Worm (Caenorhabditis elegans) whole organism, young adult: ENCODE results near the gene lido-11.

Experiments
- F22D6.2 ChIP-seq: sonication (generic microtip); optimal IDR thresholded peaks from 2 replicates; lab custom pipeline; 2016; ENCODE audit warnings: mild to moderate bottlenecking, missing genetic modification characterization, missing compliant biosample characterization
- F23B12.7 ChIP-seq: sonication (generic microtip); optimal IDR thresholded peaks from 2 replicates; lab custom pipeline; 2017; ENCODE audit warnings: missing genetic modification characterization, mild to moderate bottlenecking, missing compliant biosample characterization, antibody characterized with exemption, moderate library complexity; ENCODE audit not compliant: insufficient read depth
- F37B4.10 ChIP-seq: fragments of 200-800 bp; sonication (Bioruptor generic); IDR thresholded peaks from 2 replicates; pipeline ENCODE4 v1.3.6; 2022; ENCODE audit warnings: missing genetic modification characterization, missing compliant biosample characterization
- T07F8.4 ChIP-seq: sonication (generic microtip); optimal IDR thresholded peaks from 2 replicates; lab custom pipeline; 2016; ENCODE audit warnings: mild to moderate bottlenecking, missing genetic modification characterization, moderate library complexity, missing compliant biosample characterization
- attf-6 ChIP-seq: fragments of 200-800 bp; sonication (Bioruptor generic); IDR thresholded peaks from 2 replicates; pipeline ENCODE4 v1.3.6; 2022; ENCODE audit warnings: missing genetic modification reagents, missing genetic modification characterization, missing compliant biosample characterization
- bed-1 ChIP-seq: fragments of 200-800 bp; sonication (Bioruptor generic); IDR thresholded peaks from 2 replicates; pipeline ENCODE4 v1.3.6; 2022; ENCODE audit warnings: missing genetic modification reagents, missing genetic modification characterization, missing compliant biosample characterization
- chd-7 ChIP-seq: sonication (generic microtip); optimal IDR thresholded peaks from 2 replicates; lab custom pipeline; 2016; ENCODE audit warnings: mild to moderate bottlenecking, missing genetic modification characterization, moderate library complexity, missing compliant biosample characterization
- dox-1 ChIP-seq: fragments of 200-800 bp; sonication (Bioruptor generic); IDR thresholded peaks from 2 replicates; pipeline ENCODE4 v1.3.6; 2022; ENCODE audit warnings: missing genetic modification reagents, missing genetic modification characterization, missing compliant biosample characterization
- egl-44 ChIP-seq: fragments of 200-800 bp; sonication (Bioruptor generic); IDR thresholded peaks from 2 replicates; pipeline ENCODE4 v1.3.6; 2022; ENCODE audit warnings: missing genetic modification reagents, missing genetic modification characterization, missing compliant biosample characterization
- egrh-3 ChIP-seq: fragments of 200-800 bp; sonication (Bioruptor generic); IDR thresholded peaks from 2 replicates; pipeline ENCODE4 v1.3.6; 2022; ENCODE audit warnings: missing genetic modification reagents, missing genetic modification characterization, missing compliant biosample characterization
- hlh-26 ChIP-seq: fragments of 200-800 bp; sonication (Bioruptor generic); conservative IDR thresholded peaks from 2 replicates; pipeline ENCODE4 v1.3.6; 2022; ENCODE audit warnings: missing genetic modification reagents, missing genetic modification characterization, missing compliant biosample characterization
- hmg-1.2 ChIP-seq: fragments of 200-800 bp; sonication (Bioruptor generic); IDR thresholded peaks from 2 replicates; pipeline ENCODE4 v1.3.6; 2022; ENCODE audit warnings: missing genetic modification reagents, missing genetic modification characterization, missing compliant biosample characterization
- hmg-20 ChIP-seq: fragments of 200-800 bp; sonication (Bioruptor generic); IDR thresholded peaks from 2 replicates; pipeline ENCODE4 v1.3.6; 2022; ENCODE audit warnings: missing genetic modification reagents, missing genetic modification characterization, missing compliant biosample characterization
- lin-26 ChIP-seq: fragments of 200-800 bp; sonication (Bioruptor generic); IDR thresholded peaks from 2 replicates; pipeline ENCODE4 v1.3.6; 2022; ENCODE audit warnings: missing genetic modification reagents, missing genetic modification characterization, missing compliant biosample characterization
- madf-10 ChIP-seq: sonication (generic microtip); optimal IDR thresholded peaks from 2 replicates; lab custom pipeline; 2016; ENCODE audit warnings: mild to moderate bottlenecking, missing genetic modification characterization, missing compliant biosample characterization
- madf-3 ChIP-seq: fragments of 200-800 bp; sonication (Bioruptor generic); IDR thresholded peaks from 2 replicates; pipeline ENCODE4 v1.3.6; 2022; ENCODE audit warnings: missing genetic modification reagents, missing genetic modification characterization, missing compliant biosample characterization
- madf-6 ChIP-seq: fragments of 200-800 bp; sonication (Bioruptor generic); IDR thresholded peaks from 2 replicates; pipeline ENCODE4 v1.3.6; 2022; ENCODE audit warnings: missing genetic modification reagents, missing genetic modification characterization, missing compliant biosample characterization
- mcd-1 ChIP-seq: fragments of 200-800 bp; sonication (Bioruptor generic); IDR thresholded peaks from 2 replicates; pipeline ENCODE4 v1.3.6; 2022; ENCODE audit warnings: missing genetic modification reagents, missing genetic modification characterization, missing compliant biosample characterization
- mes-4 ChIP-seq: sonication (generic microtip); optimal IDR thresholded peaks from 2 replicates; lab custom pipeline; 2016; ENCODE audit warnings: missing genotype, missing genetic modification characterization, missing compliant biosample characterization
- nfyb-1 ChIP-seq: fragments of 200-800 bp; sonication (Bioruptor generic); IDR thresholded peaks from 2 replicates; pipeline ENCODE4 v1.3.6; 2022; ENCODE audit warnings: missing genetic modification reagents, missing genetic modification characterization, missing compliant biosample characterization
- nhr-179 ChIP-seq: sonication (generic microtip); optimal IDR thresholded peaks from 2 replicates; lab custom pipeline; 2016; ENCODE audit warnings: mild to moderate bottlenecking, missing genetic modification characterization, missing compliant biosample characterization
- nhr-27 ChIP-seq: fragments of 200-800 bp; sonication (Bioruptor generic); optimal IDR thresholded peaks from 2 replicates; lab custom pipeline; 2018; ENCODE audit warnings: mild to moderate bottlenecking, missing genetic modification characterization, moderate library complexity, missing compliant biosample characterization
- pbrm-1 ChIP-seq: fragments of 200-800 bp; sonication (Bioruptor generic); IDR thresholded peaks from 2 replicates; pipeline ENCODE4 v1.3.6; 2022; ENCODE audit warnings: missing genetic modification reagents, missing genetic modification characterization, missing compliant biosample characterization
- rcor-1 ChIP-seq: fragments of 200-800 bp; sonication (Bioruptor generic); IDR thresholded peaks from 2 replicates; pipeline ENCODE4 v1.3.6; 2022; ENCODE audit warnings: missing genetic modification reagents, missing genetic modification characterization, missing compliant biosample characterization
- rec-8 ChIP-seq, 2 experiments: sonication (generic microtip); optimal IDR thresholded peaks; 2 replicates each; lab custom pipeline; 2016; ENCODE audit warnings: mild to moderate bottlenecking in 2 of 2, missing genetic modification characterization in 2 of 2, missing genetic modification reagents in 2 of 2, missing genotype in 2 of 2, missing biosample characterization in 1 of 2, missing compliant biosample characterization in 1 of 2, moderate library complexity in 1 of 2
- repo-1 ChIP-seq: sonication (generic microtip); optimal IDR thresholded peaks from 2 replicates; lab custom pipeline; 2017; ENCODE audit warnings: mild to moderate bottlenecking, missing genetic modification characterization, missing compliant biosample characterization
- rpc-1 ChIP-seq, 2 experiments: fragments of 150-350 bp in 1 of 2; sonication (generic microtip) in 1 of 2; optimal IDR thresholded peaks; 2 replicates each; lab custom pipeline; 2014 to 2018; ENCODE audit warnings: missing biosample characterization in 1 of 2, missing genetic modification characterization in 1 of 2, missing genetic modification reagents in 1 of 2, missing genotype in 1 of 2
- sdz-38 ChIP-seq: sonication (generic microtip); optimal IDR thresholded peaks from 2 replicates; lab custom pipeline; 2016; ENCODE audit warnings: missing genotype, missing genetic modification characterization, missing compliant biosample characterization
- snpc-3.4 ChIP-seq: sonication (generic microtip); optimal IDR thresholded peaks from 2 replicates; lab custom pipeline; 2017; ENCODE audit warnings: missing genetic modification characterization, mild to moderate bottlenecking, missing compliant biosample characterization, antibody characterized with exemption, moderate library complexity, missing genotype, missing genetic modification reagents
- tlf-1 ChIP-seq: fragments of 200-800 bp; sonication (Bioruptor generic); optimal IDR thresholded peaks from 2 replicates; lab custom pipeline; 2018; ENCODE audit warnings: mild to moderate bottlenecking, missing genetic modification characterization, missing compliant biosample characterization
- xnd-1 ChIP-seq: sonication (generic microtip); optimal IDR thresholded peaks from 2 replicates; lab custom pipeline; 2016; ENCODE audit warnings: missing genotype, missing genetic modification reagents, missing genetic modification characterization, missing compliant biosample characterization
- zfh-2 ChIP-seq: fragments of 200-800 bp; sonication (Bioruptor generic); conservative IDR thresholded peaks from 2 replicates; pipeline ENCODE4 v1.3.6; 2022; ENCODE audit warnings: missing genetic modification reagents, missing genetic modification characterization, missing compliant biosample characterization
- zim-3 ChIP-seq: sonication (generic microtip); optimal IDR thresholded peaks from 2 replicates; lab custom pipeline; 2017; ENCODE audit warnings: mild to moderate bottlenecking, missing genetic modification characterization, moderate library complexity, missing compliant biosample characterization
- ztf-25 ChIP-seq: fragments of 200-800 bp; sonication (Bioruptor generic); IDR thresholded peaks from 2 replicates; pipeline ENCODE4 v1.3.6; 2022; ENCODE audit warnings: missing genetic modification reagents, missing genetic modification characterization, missing compliant biosample characterization
- ztf-28 ChIP-seq: fragments of 200-800 bp; sonication (Bioruptor generic); IDR thresholded peaks from 2 replicates; pipeline ENCODE4 v1.3.6; 2022; ENCODE audit warnings: missing genetic modification reagents, missing genetic modification characterization, missing compliant biosample characterization
- ztf-3 ChIP-seq: fragments of 200-800 bp; sonication (Bioruptor generic); optimal IDR thresholded peaks from 2 replicates; lab custom pipeline; 2018; ENCODE audit warnings: mild to moderate bottlenecking, missing genetic modification characterization, missing compliant biosample characterization

lido-11 gene

DNA sequence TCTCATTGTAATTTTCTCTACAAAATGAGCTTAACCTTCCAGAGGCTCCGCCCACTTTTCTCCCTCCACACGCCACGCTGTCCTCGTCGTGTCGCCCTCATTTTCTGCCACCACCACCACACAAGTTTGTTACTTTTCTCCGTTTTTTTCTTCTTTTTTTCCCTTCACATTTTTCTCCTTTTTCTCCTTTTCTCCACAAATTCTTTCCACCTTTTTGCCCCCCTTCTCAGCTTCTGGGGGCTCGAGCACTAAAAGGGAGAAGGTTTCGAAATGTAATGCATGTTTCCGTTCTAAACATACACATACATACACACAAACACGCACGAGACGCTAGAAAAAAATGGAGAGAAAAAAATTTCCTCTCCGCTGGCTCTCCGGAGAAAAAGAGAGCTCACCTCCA lies 27.2 kb upstream of the lido-11 start, which contains the start of gene nhr-88 (continued):
- TF ChIP-seq bed-1 (GFP tag; lab: Robert Waterston, UW) (no peak), ztf-28 (GFP tag; lab: Robert Waterston, UW) (no peak), nhr-27 (tag; lab: Kevin White, UChicago) (no peak), F23B12.7 (tag; lab: Kevin White, UChicago) (no peak), hmg-1.2 (GFP tag; lab: Robert Waterston, UW) (0 out of 2 replicates have a peak, but pooled peaks have one; percentile 21)

DNA sequence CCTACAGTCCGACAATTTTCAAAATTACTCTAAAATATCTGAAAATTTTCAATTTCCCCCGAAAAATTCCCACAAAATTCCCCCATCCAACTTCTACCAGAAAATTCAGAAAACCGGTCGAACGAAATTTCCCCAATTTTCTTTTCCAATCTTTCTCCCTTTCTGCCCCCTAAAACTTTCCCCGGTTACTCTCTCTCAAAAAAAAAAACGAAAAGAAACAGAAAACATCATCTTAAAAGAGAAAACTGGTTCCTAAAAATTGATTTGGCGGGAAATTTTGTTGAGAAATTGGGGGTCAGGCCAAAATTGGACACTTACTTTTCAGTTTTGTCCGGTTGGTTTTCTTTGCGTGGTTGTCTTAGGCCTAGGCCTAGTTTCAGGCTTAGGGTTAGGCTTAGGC lies 26.1 kb upstream of the lido-11 start:
- TF ChIP-seq F37B4.10 (GFP tag; lab: Robert Waterston, UW) (no peak), sdz-38 (tag; lab: Kevin White, UChicago) (no peak), nfyb-1 (GFP tag; lab: Robert Waterston, UW) (no peak), xnd-1 (tag; lab: Kevin White, UChicago) (no peak), ztf-3 (no peak), mcd-1 (GFP tag; lab: Robert Waterston, UW) (no peak), T07F8.4 (tag; lab: Kevin White, UChicago) (no peak)
- TF ChIP-seq, all 124 proteins: peak for 0

ce11 chrII:2979061-2979460 lies 24.7 kb upstream of the lido-11 start:
- 0 out of 2 replicates have a peak, but pooled peaks have one; percentile 16 for TF ChIP-seq dox-1 (GFP tag; lab: Robert Waterston, UW)
- no peak for TF ChIP-seq attf-6 (GFP tag; lab: Robert Waterston, UW)

- TF ChIP-seq ztf-25 (GFP tag; lab: Robert Waterston, UW), result no peak
- TF ChIP-seq hmg-20, result no peak
- TF ChIP-seq hmg-1.2 (GFP tag; lab: Robert Waterston, UW), result no peak
- no peak for TF ChIP-seq repo-1
- TF ChIP-seq hlh-26, result no peak
- no peak for TF ChIP-seq zim-3 (tag; lab: Kevin White, UChicago)
- TF ChIP-seq dox-1 (GFP tag; lab: Robert Waterston, UW), result no peak
- TF ChIP-seq rcor-1 (GFP tag; lab: Robert Waterston, UW), result no peak
- no peak for TF ChIP-seq nhr-179
- no peak for TF ChIP-seq pbrm-1 (GFP tag; lab: Robert Waterston, UW)
- TF ChIP-seq rec-8 (tag; optimal IDR thresholded peaks at IDR 0.05; lab: Kevin White, UChicago), result no peak
- TF ChIP-seq tlf-1 (GFP tag; lab: Kevin White, UChicago), result no peak
- TF ChIP-seq, all 124 proteins: peak for 0
Observed at ce11 chrII:2984383-2984782, 19.4 kb upstream of the lido-11 start.

- TF ChIP-seq egl-44 (GFP tag; lab: Robert Waterston, UW) (0 out of 2 replicates have a peak, but pooled peaks have one; percentile 6), lin-26 (GFP tag; lab: Robert Waterston, UW) (peak; percentile 50; the same call in 1 of the 2 replicates), egrh-3 (GFP tag; lab: Robert Waterston, UW) (peak; percentile 71; the same call in 1 of the 2 replicates), snpc-3.4 (tag; lab: Kevin White, UChicago) (no peak), madf-6 (GFP tag; lab: Robert Waterston, UW) (0 out of 2 replicates have a peak, but pooled peaks have one; percentile 28), mcd-1 (GFP tag; lab: Robert Waterston, UW) (0 out of 2 replicates have a peak, but pooled peaks have one; percentile 7), chd-7 (tag; lab: Kevin White, UChicago) (peak; percentile 6), madf-10 (tag; lab: Kevin White, UChicago) (no peak), F22D6.2 (tag; lab: Kevin White, UChicago) (peak; percentile 4), repo-1 (no peak), zfh-2 (GFP tag; lab: Robert Waterston, UW) (peak; percentile 76; the same call in 1 of the 2 replicates), madf-3 (peak; percentile 65; the same call in 1 of the 2 replicates), rpc-1 (optimal IDR thresholded peaks at IDR 0.05; lab: Kevin White, UChicago) (no peak), rpc-1 (tag; optimal IDR thresholded peaks at IDR 0.05; lab: Kevin White, UChicago) (no peak), mes-4 (tag; lab: Kevin White, UChicago) (no peak)
Observed at ce11 chrII:2985446-2985845, 18.3 kb upstream of the lido-11 start.
